Worm (Caenorhabditis elegans) whole organism, late embryonic: ENCODE measurements around the gene srxa-10.

ENCODE experiments used
- F13H6.1 ChIP-seq: sonication (generic microtip); optimal IDR thresholded peaks from 2 replicates; lab custom pipeline; 2016; ENCODE audit warnings: missing genetic modification characterization, missing compliant biosample characterization
- K09A11.1 ChIP-seq: sonication (generic microtip); optimal IDR thresholded peaks from 2 replicates; lab custom pipeline; 2017; ENCODE audit warnings: antibody characterized with exemption, mild to moderate bottlenecking, missing genetic modification characterization, missing compliant biosample characterization; ENCODE audit not compliant: insufficient read depth
- ama-1 ChIP-seq: fragments of 150-350 bp; optimal IDR thresholded peaks from 2 replicates; lab custom pipeline; 2014
- dve-1 ChIP-seq: sonication (generic microtip); optimal IDR thresholded peaks from 2 replicates; lab custom pipeline; 2017; ENCODE audit warnings: antibody characterized with exemption, mild to moderate bottlenecking, missing genetic modification characterization, missing compliant biosample characterization
- elt-2 ChIP-seq: sonication (generic microtip); optimal IDR thresholded peaks from 2 replicates; lab custom pipeline; 2016; ENCODE audit warnings: missing genetic modification reagents, missing genetic modification characterization, missing compliant biosample characterization
- hlh-6 ChIP-seq: sonication (generic microtip); optimal IDR thresholded peaks from 2 replicates; lab custom pipeline; 2016; ENCODE audit warnings: missing genotype, missing genetic modification characterization, missing compliant biosample characterization
- odd-2 ChIP-seq: sonication (generic microtip); optimal IDR thresholded peaks from 2 replicates; lab custom pipeline; 2017; ENCODE audit warnings: antibody characterized with exemption, mild to moderate bottlenecking, missing genetic modification characterization, missing compliant biosample characterization
- pha-4 ChIP-seq: fragments of 150-350 bp; optimal IDR thresholded peaks from 2 replicates; lab custom pipeline; 2018; ENCODE audit warnings: missing biosample characterization, missing genetic modification reagents, missing genetic modification characterization
- pqm-1 ChIP-seq: sonication (generic microtip); optimal IDR thresholded peaks from 2 replicates; lab custom pipeline; 2016; ENCODE audit warnings: missing genetic modification characterization, missing compliant biosample characterization
- sox-4 ChIP-seq: sonication (generic microtip); optimal IDR thresholded peaks from 2 replicates; lab custom pipeline; 2017; ENCODE audit warnings: mild to moderate bottlenecking, missing genetic modification characterization, inconsistent platforms, missing compliant biosample characterization
- tbx-7 ChIP-seq: sonication (generic microtip); optimal IDR thresholded peaks from 2 replicates; lab custom pipeline; 2016; ENCODE audit warnings: missing genotype, missing genetic modification characterization, missing compliant biosample characterization
- unc-86 ChIP-seq: sonication (generic microtip); optimal IDR thresholded peaks from 2 replicates; lab custom pipeline; 2016; ENCODE audit warnings: missing genetic modification characterization, missing compliant biosample characterization

DNA sequence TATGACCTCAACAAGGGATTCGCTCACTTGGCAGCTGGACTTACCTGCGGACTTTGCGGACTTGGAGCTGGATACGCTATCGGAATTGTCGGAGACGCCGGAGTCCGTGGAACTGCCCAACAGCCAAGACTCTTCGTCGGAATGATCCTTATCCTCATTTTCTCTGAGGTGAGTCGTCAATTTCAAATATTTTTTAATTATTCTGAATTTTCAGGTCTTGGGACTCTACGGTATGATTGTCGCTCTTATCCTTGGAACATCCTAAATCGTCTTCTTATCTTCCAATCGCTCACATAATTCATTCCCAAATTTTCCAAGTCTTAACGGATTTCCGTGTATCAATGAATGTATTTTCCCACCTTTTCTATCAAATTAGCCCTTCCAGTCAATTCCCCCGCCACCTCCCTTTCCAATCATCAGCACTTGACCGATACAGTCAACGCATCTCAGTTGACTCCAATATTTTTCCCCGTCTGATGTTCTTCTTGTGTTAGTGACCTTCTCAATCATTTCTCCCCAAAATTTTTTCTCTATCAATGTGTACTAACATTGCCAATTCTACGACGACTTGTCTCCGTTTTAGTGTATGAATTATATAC, 13.8 kb downstream of the srxa-10 start, which contains the start of gene R10E11.6:
- TF ChIP-seq K09A11.1 (tag; lab: Kevin White, UChicago) (no peak), hlh-6 (tag; lab: Kevin White, UChicago) (no peak), sox-4 (tag; lab: Kevin White, UChicago) (no peak), unc-86 (tag; lab: Kevin White, UChicago) (no peak), ama-1 (lab: Kevin White, UChicago) (no peak), F13H6.1 (no peak), tbx-7 (no peak), pha-4 (tag; lab: Kevin White, UChicago) (no peak), pqm-1 (tag; lab: Kevin White, UChicago) (no peak), odd-2 (tag; lab: Kevin White, UChicago) (no peak), elt-2 (tag; lab: Kevin White, UChicago) (no peak), dve-1 (tag; lab: Kevin White, UChicago) (no peak)
